Fruit fly (Drosophila melanogaster) whole organism, embryonic: Measurements from ENCODE around the gene CG11699.

Source experiments
- BEAF-32 ChIP-seq: fragments of 200-800 bp; sonication (Bioruptor generic); optimal IDR thresholded peaks from 3 replicates; lab custom pipeline; 2017; ENCODE audit warnings: missing biosample characterization, missing genetic modification characterization, mild to moderate bottlenecking, moderate library complexity, missing genetic modification reagents
- CG10209 ChIP-seq: fragments of 200-800 bp; sonication (Bioruptor generic); optimal IDR thresholded peaks from 3 replicates; lab custom pipeline; 2017; ENCODE audit warnings: missing biosample characterization, mild to moderate bottlenecking, missing genetic modification characterization, missing genetic modification reagents
- CG11085 ChIP-seq: fragments of 200-800 bp; sonication (Bioruptor generic); IDR thresholded peaks from 2 replicates; pipeline ENCODE4 v1.3.6; 2022; ENCODE audit warnings: missing biosample characterization, missing genetic modification characterization
- CG11398 ChIP-seq: fragments of 200-800 bp; sonication (Bioruptor generic); optimal IDR thresholded peaks from 2 replicates; lab custom pipeline; 2016; ENCODE audit warnings: missing biosample characterization, missing genetic modification characterization
- CG15601 ChIP-seq: fragments of 200-800 bp; sonication (Bioruptor generic); optimal IDR thresholded peaks from 3 replicates; lab custom pipeline; 2019; ENCODE audit warnings: missing biosample characterization, mild to moderate bottlenecking, missing genetic modification characterization, moderate library complexity
- CG16779 ChIP-seq: fragments of 200-800 bp; sonication (Bioruptor generic); IDR thresholded peaks from 2 replicates; pipeline ENCODE4 v1.3.6; 2022; ENCODE audit warnings: missing biosample characterization, missing genetic modification characterization
- CG1832 ChIP-seq: fragments of 200-800 bp; sonication (Bioruptor generic); optimal IDR thresholded peaks from 2 replicates; lab custom pipeline; 2017; ENCODE audit warnings: missing biosample characterization, mild to moderate bottlenecking, missing genetic modification characterization, inconsistent platforms
- CG2678 ChIP-seq: fragments of 200-800 bp; sonication (Bioruptor generic); optimal IDR thresholded peaks from 3 replicates; lab custom pipeline; 2019; ENCODE audit warnings: missing biosample characterization, mild to moderate bottlenecking, missing genetic modification characterization, moderate library complexity
- CG2875 ChIP-seq: fragments of 200-800 bp; sonication (Bioruptor generic); optimal IDR thresholded peaks from 2 replicates; lab custom pipeline; 2017; ENCODE audit warnings: missing biosample characterization, mild to moderate bottlenecking, missing genetic modification characterization, missing genetic modification reagents
- CG30020 ChIP-seq: fragments of 200-800 bp; optimal IDR thresholded peaks from 2 replicates; lab custom pipeline; 2019; ENCODE audit warnings: missing biosample characterization, mild to moderate bottlenecking, missing genetic modification characterization, moderate library complexity
- CG3065 ChIP-seq: fragments of 200-800 bp; sonication (Bioruptor generic); optimal IDR thresholded peaks from 2 replicates; lab custom pipeline; 2016; ENCODE audit warnings: missing biosample characterization, missing genetic modification characterization
- CG4730 ChIP-seq: fragments of 200-800 bp; sonication (Bioruptor generic); IDR thresholded peaks from 2 replicates; pipeline ENCODE4 v1.3.6; 2022; ENCODE audit warnings: missing biosample characterization, missing genetic modification characterization
- CG6791 ChIP-seq: fragments of 200-800 bp; sonication (Bioruptor generic); IDR thresholded peaks from 3 replicates; pipeline ENCODE4 v1.3.6; 2022; ENCODE audit warnings: missing biosample characterization, missing genetic modification characterization; ENCODE audit not compliant: partially characterized antibody
- CG7271 ChIP-seq: fragments of 200-800 bp; sonication (Bioruptor generic); optimal IDR thresholded peaks from 2 replicates; lab custom pipeline; 2018; ENCODE audit warnings: missing biosample characterization, mild to moderate bottlenecking, missing genetic modification characterization, moderate library complexity
- CG8359 ChIP-seq: fragments of 200-800 bp; sonication (Bioruptor generic); optimal IDR thresholded peaks from 2 replicates; lab custom pipeline; 2017; ENCODE audit warnings: missing biosample characterization, mild to moderate bottlenecking, missing genetic modification characterization, borderline replicate concordance
- CG9817 ChIP-seq: fragments of 200-800 bp; sonication (Bioruptor generic); optimal IDR thresholded peaks from 2 replicates; lab custom pipeline; 2018; ENCODE audit warnings: missing biosample characterization, mild to moderate bottlenecking, missing genetic modification characterization, moderate library complexity
- CTCF ChIP-seq: fragments of 200-800 bp; sonication (Bioruptor generic); optimal IDR thresholded peaks from 2 replicates; lab custom pipeline; 2017; ENCODE audit warnings: missing biosample characterization, mild to moderate bottlenecking, missing genetic modification characterization, moderate library complexity
- Chrac-16 ChIP-seq: fragments of 200-800 bp; sonication (Bioruptor generic); optimal IDR thresholded peaks from 3 replicates; lab custom pipeline; 2016; ENCODE audit warnings: missing biosample characterization, missing genetic modification characterization
- Doc3 ChIP-seq: fragments of 200-800 bp; sonication (Bioruptor generic); IDR thresholded peaks from 3 replicates; pipeline ENCODE4 v1.3.6; 2022; ENCODE audit warnings: missing biosample characterization, missing genetic modification characterization; ENCODE audit not compliant: partially characterized antibody
- Fer1 ChIP-seq: fragments of 200-800 bp; sonication (Bioruptor generic); optimal IDR thresholded peaks from 2 replicates; lab custom pipeline; 2017; ENCODE audit warnings: missing biosample characterization, mild to moderate bottlenecking, missing genetic modification characterization
- HLHmδ ChIP-seq: fragments of 200-800 bp; sonication (Bioruptor generic); optimal IDR thresholded peaks from 2 replicates; lab custom pipeline; 2018; ENCODE audit warnings: missing biosample characterization, mild to moderate bottlenecking, missing genetic modification characterization, moderate library complexity
- Oaz ChIP-seq: fragments of 200-800 bp; sonication (Bioruptor generic); IDR thresholded peaks from 2 replicates; pipeline ENCODE4 v1.3.6; 2022; ENCODE audit warnings: missing biosample characterization, missing genetic modification characterization
- Opbp ChIP-seq: fragments of 200-800 bp; sonication (Bioruptor generic); IDR thresholded peaks from 3 replicates; pipeline ENCODE4 v1.3.6; 2022; ENCODE audit warnings: missing biosample characterization, missing genetic modification characterization; ENCODE audit not compliant: partially characterized antibody
- Ssrp ChIP-seq: fragments of 200-800 bp; sonication (Bioruptor generic); optimal IDR thresholded peaks from 2 replicates; lab custom pipeline; 2018; ENCODE audit warnings: missing biosample characterization, mild to moderate bottlenecking, missing genetic modification characterization, moderate library complexity
- Trl ChIP-seq, 3 experiments: fragments of >200 bp in 2 of 3; fragments of 200-800 bp in 1 of 3; sonication (Bioruptor generic) in 1 of 3; optimal IDR thresholded peaks; 2 replicates in 1 of 3; 3 replicates in 2 of 3; lab custom pipeline; 2016 to 2017; ENCODE audit warnings: missing biosample characterization in 1 of 3, missing genetic modification characterization in 1 of 3
- YL-1 ChIP-seq: fragments of 200-800 bp; sonication (Bioruptor generic); optimal IDR thresholded peaks from 3 replicates; lab custom pipeline; 2017; ENCODE audit warnings: missing biosample characterization, mild to moderate bottlenecking, missing genetic modification characterization
- ac ChIP-seq: fragments of 200-800 bp; sonication (Bioruptor generic); optimal IDR thresholded peaks from 3 replicates; lab custom pipeline; 2017; ENCODE audit warnings: missing biosample characterization, mild to moderate bottlenecking, missing genetic modification characterization
- ap ChIP-seq: fragments of 200-800 bp; sonication (Bioruptor generic); IDR thresholded peaks from 2 replicates; pipeline ENCODE4 v1.3.6; 2022; ENCODE audit warnings: missing biosample characterization, missing genetic modification characterization
- br ChIP-seq: fragments of >200 bp; optimal IDR thresholded peaks from 2 replicates; lab custom pipeline; 2017
- dati ChIP-seq: fragments of 200-800 bp; sonication (Bioruptor generic); IDR thresholded peaks from 2 replicates; pipeline ENCODE4 v1.3.6; 2022; ENCODE audit warnings: missing biosample characterization, missing genetic modification characterization
- dysf ChIP-seq: fragments of 200-800 bp; sonication (Bioruptor generic); IDR thresholded peaks from 3 replicates; pipeline ENCODE4 v1.3.6; 2022; ENCODE audit warnings: missing biosample characterization, missing genetic modification characterization
- fru ChIP-seq: fragments of >200 bp; optimal IDR thresholded peaks from 2 replicates; lab custom pipeline; 2017
- gcm ChIP-seq: fragments of 200-800 bp; sonication (Bioruptor generic); optimal IDR thresholded peaks from 2 replicates; lab custom pipeline; 2019; ENCODE audit warnings: missing biosample characterization, mild to moderate bottlenecking, missing genetic modification characterization, moderate library complexity
- gem ChIP-seq: fragments of 200-800 bp; sonication (Bioruptor generic); optimal IDR thresholded peaks from 2 replicates; lab custom pipeline; 2019; ENCODE audit warnings: missing biosample characterization, mild to moderate bottlenecking, missing genetic modification characterization, moderate library complexity
- h ChIP-seq: fragments of >200 bp; optimal IDR thresholded peaks from 2 replicates; lab custom pipeline; 2017
- ham ChIP-seq: fragments of 200-800 bp; sonication (Bioruptor generic); IDR thresholded peaks from 2 replicates; pipeline ENCODE4 v1.3.6; 2022; ENCODE audit warnings: missing biosample characterization, missing genetic modification characterization
- insv ChIP-seq, 2 experiments: fragments of 200-800 bp; sonication (Bioruptor generic); optimal IDR thresholded peaks; 3 replicates each; lab custom pipeline; 2016 to 2018; ENCODE audit warnings: missing biosample characterization in 2 of 2, missing genetic modification characterization in 2 of 2
- nerfin-2 ChIP-seq: fragments of 200-800 bp; sonication (Bioruptor generic); IDR thresholded peaks from 2 replicates; pipeline ENCODE4 v1.3.6; 2022; ENCODE audit warnings: missing biosample characterization, missing genetic modification characterization; ENCODE audit not compliant: partially characterized antibody
- org-1 ChIP-seq: fragments of 200-800 bp; sonication (Bioruptor generic); optimal IDR thresholded peaks from 2 replicates; lab custom pipeline; 2017; ENCODE audit warnings: missing biosample characterization, missing genetic modification characterization
- ranshi ChIP-seq: fragments of 200-800 bp; sonication (Bioruptor generic); IDR thresholded peaks from 2 replicates; pipeline ENCODE4 v1.3.6; 2022; ENCODE audit warnings: missing biosample characterization, missing genetic modification characterization
- repo ChIP-seq: fragments of 200-800 bp; sonication (Bioruptor generic); optimal IDR thresholded peaks from 2 replicates; lab custom pipeline; 2016; ENCODE audit warnings: missing biosample characterization, missing genetic modification characterization
- schlank ChIP-seq: fragments of 200-800 bp; sonication (Bioruptor generic); optimal IDR thresholded peaks from 2 replicates; lab custom pipeline; 2018; ENCODE audit warnings: missing biosample characterization, mild to moderate bottlenecking, missing genetic modification characterization
- scrt ChIP-seq: fragments of 200-800 bp; sonication (Bioruptor generic); optimal IDR thresholded peaks from 2 replicates; lab custom pipeline; 2018; ENCODE audit warnings: missing biosample characterization, mild to moderate bottlenecking, missing genetic modification characterization, moderate library complexity
- sens ChIP-seq: fragments of 200-800 bp; sonication (Bioruptor generic); peaks from one replicate; lab custom pipeline; 2016; ENCODE audit warnings: missing biosample characterization, missing genetic modification characterization
- slou ChIP-seq: fragments of 200-800 bp; sonication (Bioruptor generic); optimal IDR thresholded peaks from 3 replicates; lab custom pipeline; 2016; ENCODE audit warnings: missing biosample characterization, missing genetic modification characterization
- sna ChIP-seq: fragments of 200-800 bp; sonication (Bioruptor generic); IDR thresholded peaks from 2 replicates; pipeline ENCODE4 v1.3.6; 2022; ENCODE audit warnings: missing biosample characterization, missing genetic modification characterization; ENCODE audit not compliant: partially characterized antibody
- sob ChIP-seq: fragments of 200-800 bp; sonication (Bioruptor generic); IDR thresholded peaks from 2 replicates; pipeline ENCODE4 v1.3.6; 2022; ENCODE audit warnings: missing biosample characterization, missing genetic modification characterization
- twi ChIP-seq: fragments of 200-800 bp; optimal IDR thresholded peaks from 2 replicates; lab custom pipeline; 2019; ENCODE audit warnings: missing biosample characterization, mild to moderate bottlenecking, missing genetic modification characterization, moderate library complexity

CG11699 gene

DNA sequence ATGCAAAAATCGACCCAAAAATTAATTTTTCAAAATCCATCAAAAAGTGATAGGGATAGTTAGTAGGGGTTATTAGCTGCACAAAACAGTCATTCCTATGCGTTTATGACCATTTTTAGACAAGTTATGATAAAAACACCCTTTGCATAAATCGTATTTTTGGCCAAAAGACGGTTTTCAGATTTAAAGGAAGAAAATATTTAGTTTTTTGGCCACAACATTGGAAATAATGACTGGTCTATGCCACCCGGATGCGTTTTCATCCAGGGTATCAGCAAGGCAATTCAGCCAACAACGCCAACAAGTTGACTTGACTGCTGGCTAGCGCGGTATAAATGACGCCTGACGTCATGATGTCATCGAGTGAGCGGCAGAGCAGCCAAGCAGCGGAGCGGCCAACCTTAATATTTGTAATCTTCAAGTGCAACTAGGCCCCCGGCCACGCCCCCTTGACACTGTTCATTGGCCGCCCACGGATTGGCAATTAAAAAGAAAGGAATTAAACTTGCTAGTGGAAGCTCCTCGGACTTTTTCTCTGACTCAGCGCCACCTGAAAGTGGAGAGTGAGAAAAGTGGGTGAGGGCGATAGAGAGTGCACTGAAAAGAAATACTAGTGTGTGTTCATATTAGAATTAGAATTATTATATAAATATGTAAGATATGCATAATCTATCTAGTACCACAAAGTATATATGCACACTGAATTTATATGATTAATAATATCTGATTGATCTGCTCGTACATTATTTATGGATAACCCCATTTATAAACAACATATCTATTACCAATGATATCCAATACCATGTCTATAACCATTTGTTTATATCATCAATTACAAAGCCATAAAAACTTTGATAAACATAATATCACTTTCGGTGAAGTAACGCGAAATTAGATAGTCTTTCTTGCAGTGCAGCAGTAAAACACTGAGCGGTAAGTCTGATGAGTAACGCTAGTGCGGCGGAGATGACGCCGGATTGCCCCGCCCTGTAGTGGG lies 10.4 kb upstream of the CG11699 start (continued):
- TF ChIP-seq Trl (optimal IDR thresholded peaks at IDR 0.05; lab: Kevin White, UChicago): no peak
- TF ChIP-seq Trl (GFP tag; optimal IDR thresholded peaks at IDR 0.05; lab: Kevin White, UChicago): peak; percentile 9
- no peak for TF ChIP-seq sna (GFP tag; lab: Robert Waterston, UW)
- TF ChIP-seq ranshi (GFP tag; lab: Robert Waterston, UW): peak; percentile 48; the same call in 1 of the 2 replicates
- TF ChIP-seq ham (GFP tag; lab: Robert Waterston, UW): 0 out of 2 replicates have a peak, but pooled peaks have one; percentile 15
- no peak for TF ChIP-seq ac
- peak; percentile 92 for TF ChIP-seq Fer1 (GFP tag; lab: Kevin White, UChicago)
- TF ChIP-seq CG9817 (tag; lab: Kevin White, UChicago): peak; percentile 83
- TF ChIP-seq dysf (GFP tag; lab: Robert Waterston, UW): peak; percentile 85
- TF ChIP-seq org-1 (GFP tag; lab: Kevin White, UChicago): peak; percentile 84
- TF ChIP-seq CG7271 (tag; lab: Kevin White, UChicago): no peak
- TF ChIP-seq sens (GFP tag; lab: Kevin White, UChicago): peak; percentile 91
- 0 out of 2 replicates have a peak, but pooled peaks have one; percentile 24 for TF ChIP-seq ap (GFP tag; lab: Robert Waterston, UW)
- TF ChIP-seq gcm (GFP tag; lab: Kevin White, UChicago): peak; percentile 81
- no peak for TF ChIP-seq br (lab: Kevin White, UChicago)
- TF ChIP-seq sob (GFP tag; lab: Robert Waterston, UW): peak; percentile 70
- TF ChIP-seq CG2678: peak; percentile 94
- peak; percentile 93 for TF ChIP-seq gem (tag; lab: Kevin White, UChicago)
- peak; percentile 39; the same call in 1 of the 2 replicates for TF ChIP-seq CG4730 (GFP tag; lab: Robert Waterston, UW)
- TF ChIP-seq YL-1 (GFP tag; lab: Kevin White, UChicago): peak; percentile 39
- no peak for TF ChIP-seq CG6791 (GFP tag; lab: Robert Waterston, UW)
- no peak for TF ChIP-seq h
- no peak for TF ChIP-seq BEAF-32 (GFP tag; lab: Kevin White, UChicago)
- no peak for TF ChIP-seq CG16779
- TF ChIP-seq HLHmδ (GFP tag; lab: Kevin White, UChicago): no peak
- TF ChIP-seq slou (GFP tag; lab: Kevin White, UChicago): peak; percentile 71
- TF ChIP-seq CG8359 (GFP tag; lab: Kevin White, UChicago): peak; percentile 68
- TF ChIP-seq CG11085 (GFP tag; lab: Robert Waterston, UW): peak; percentile 57; the same call in 1 of the 2 replicates
- no peak for TF ChIP-seq Doc3 (GFP tag; lab: Robert Waterston, UW)
- TF ChIP-seq CG2875: peak; percentile 67
- TF ChIP-seq CTCF (GFP tag; lab: Kevin White, UChicago): peak; percentile 19
- TF ChIP-seq dati (GFP tag; lab: Robert Waterston, UW): no peak
- no peak for TF ChIP-seq repo
- peak; percentile 89 for TF ChIP-seq CG10209
- TF ChIP-seq scrt (GFP tag; lab: Kevin White, UChicago): peak; percentile 72
- peak; percentile 42; the same call in 1 of the 2 replicates for TF ChIP-seq Oaz (GFP tag; lab: Robert Waterston, UW)
- TF ChIP-seq Ssrp (tag; lab: Kevin White, UChicago): peak; percentile 85
- peak; percentile 19 for TF ChIP-seq schlank (tag; lab: Kevin White, UChicago)
- peak; percentile 57 for TF ChIP-seq Chrac-16 (GFP tag; lab: Kevin White, UChicago)
- no peak for TF ChIP-seq Opbp
- no peak for TF ChIP-seq CG11398 (GFP tag; lab: Kevin White, UChicago)
- peak; percentile 37 for TF ChIP-seq CG3065
- no peak for TF ChIP-seq CG1832 (GFP tag; lab: Kevin White, UChicago)
- peak; percentile 77 for TF ChIP-seq CG15601 (tag; lab: Kevin White, UChicago)
- peak; percentile 58 for TF ChIP-seq twi
- no peak for TF ChIP-seq fru (lab: Kevin White, UChicago)
- TF ChIP-seq CG30020 (tag; lab: Kevin White, UChicago): peak; percentile 53
- TF ChIP-seq insv (GFP tag; optimal IDR thresholded peaks at IDR 0.05; lab: Kevin White, UChicago): peak in 1 of 2 experiments; percentile 58
- TF ChIP-seq nerfin-2 (GFP tag; lab: Robert Waterston, UW): no peak
